Worm (Caenorhabditis elegans): ENCODE measurements around the gene saeg-1.

The saeg-1 gene

ce11 chrV:10860526-10861037, 4.9 kb downstream of the saeg-1 start:
- TF ChIP-seq unc-62 (GFP tag; optimal IDR thresholded peaks at IDR 0.05) (peak; percentile 69), elt-1 (tag; optimal IDR thresholded peaks at IDR 0.05) (peak; percentile 65), nhr-25 (tag; optimal IDR thresholded peaks at IDR 0.05) (peak; percentile 20), nhr-28 (tag; optimal IDR thresholded peaks at IDR 0.05) (no peak)

- TF ChIP-seq fkh-10 (GFP tag; optimal IDR thresholded peaks at IDR 0.05) (no peak), ceh-82 (tag; optimal IDR thresholded peaks at IDR 0.05) (no peak), ztf-11 (tag; optimal IDR thresholded peaks at IDR 0.05) (no peak), jun-1 (tag; optimal IDR thresholded peaks at IDR 0.05) (no peak), nhr-23 (tag; optimal IDR thresholded peaks at IDR 0.05) (peak; percentile 32), unc-62 (GFP tag; optimal IDR thresholded peaks at IDR 0.05) (no peak), nhr-25 (tag; optimal IDR thresholded peaks at IDR 0.05) (peak; percentile 33), nfya-1 (tag; optimal IDR thresholded peaks at IDR 0.05; ENCODE audit: insufficient read depth) (no peak), ztf-4 (tag; optimal IDR thresholded peaks at IDR 0.05) (no peak), eor-1 (tag; optimal IDR thresholded peaks at IDR 0.05) (no peak), nhr-237 (tag; optimal IDR thresholded peaks at IDR 0.05) (no peak), elt-3 (tag; optimal IDR thresholded peaks at IDR 0.05) (peak in 2 of 3 experiments; percentile 44 to 46), fkh-2 (tag; optimal IDR thresholded peaks at IDR 0.05) (no peak), sea-2 (GFP tag; optimal IDR thresholded peaks at IDR 0.05) (no peak), elt-2 (tag; optimal IDR thresholded peaks at IDR 0.05) (peak; percentile 72), R02D3.7 (tag; optimal IDR thresholded peaks at IDR 0.05) (no peak), nhr-28 (tag; optimal IDR thresholded peaks at IDR 0.05) (no peak), mdl-1 (tag; optimal IDR thresholded peaks at IDR 0.05) (peak; percentile 33), nhr-43 (tag; optimal IDR thresholded peaks at IDR 0.05; ENCODE audit: poor library complexity, severe bottlenecking) (peak; percentile 35), pqm-1 (tag; optimal IDR thresholded peaks at IDR 0.05) (peak; percentile 88)
Measured at ce11 chrV:10859775-10860174, 5.7 kb downstream of the saeg-1 start.

DNA sequence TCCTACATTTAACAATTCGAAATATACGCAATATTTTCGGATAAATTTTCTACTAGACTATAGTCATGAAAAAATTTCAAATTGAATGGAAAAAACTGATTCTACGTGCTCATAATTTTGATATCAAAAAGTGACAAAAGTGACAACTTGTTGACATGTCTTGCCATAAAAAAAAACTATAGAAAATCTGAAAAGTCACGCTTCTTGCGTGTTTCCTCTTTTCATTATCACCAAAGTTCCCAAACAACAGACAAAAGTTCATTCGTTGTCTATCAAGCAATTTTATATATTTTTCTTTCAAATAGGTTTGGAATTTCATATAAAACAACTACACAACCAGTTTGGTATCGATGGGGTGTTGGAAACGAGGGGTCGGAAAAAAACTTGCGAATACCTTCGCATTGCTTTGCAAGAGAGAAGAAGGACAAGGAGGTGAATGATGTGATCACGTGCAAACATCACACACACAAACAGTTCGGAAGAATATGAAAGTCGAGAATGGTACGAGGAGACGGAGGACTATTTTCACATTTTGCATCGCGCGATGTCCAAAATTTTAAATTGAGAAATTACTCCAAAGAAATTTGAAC, 6.4 kb downstream of the saeg-1 start:
- TF ChIP-seq unc-39 (tag; optimal IDR thresholded peaks at IDR 0.05): no peak
- peak; percentile 26 for TF ChIP-seq nhr-23 (tag; optimal IDR thresholded peaks at IDR 0.05)
- peak; percentile 32 for TF ChIP-seq nhr-43 (tag; optimal IDR thresholded peaks at IDR 0.05; ENCODE audit: poor library complexity, severe bottlenecking)
- TF ChIP-seq pha-4 (tag; optimal IDR thresholded peaks at IDR 0.05): peak; percentile 22
- TF ChIP-seq nhr-76 (tag; optimal IDR thresholded peaks at IDR 0.05): no peak
- TF ChIP-seq fkh-2 (tag; optimal IDR thresholded peaks at IDR 0.05): no peak
- peak; percentile 40 for TF ChIP-seq nhr-25 (tag; optimal IDR thresholded peaks at IDR 0.05)
- TF ChIP-seq egl-27 (tag; optimal IDR thresholded peaks at IDR 0.05): no peak
- peak; percentile 53 for TF ChIP-seq elt-2 (tag; optimal IDR thresholded peaks at IDR 0.05)

DNA sequence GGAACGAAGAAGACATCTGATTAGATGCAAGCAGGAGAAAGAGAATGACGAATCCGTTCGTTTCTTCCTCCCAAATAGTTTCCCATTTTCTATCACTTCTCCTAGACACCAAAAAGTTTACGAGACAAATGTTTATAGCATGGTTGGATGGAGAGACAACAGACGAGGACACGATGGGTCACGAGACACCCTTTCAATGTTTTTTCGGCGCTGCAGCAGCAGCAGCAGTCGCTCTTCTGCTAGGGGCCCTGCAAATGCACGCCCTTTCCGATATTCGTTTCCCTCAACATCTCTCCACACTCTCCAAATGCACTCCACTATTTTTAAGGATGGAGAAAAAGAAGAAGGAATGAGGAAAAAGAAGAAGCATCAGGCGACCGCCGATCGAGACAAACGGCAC, 7.2 kb downstream of the saeg-1 start:
- TF ChIP-seq lin-39 (tag; optimal IDR thresholded peaks at IDR 0.05): peak; percentile 87
- peak; percentile 59 for TF ChIP-seq fkh-10 (GFP tag; optimal IDR thresholded peaks at IDR 0.05)
- TF ChIP-seq unc-62 (GFP tag; optimal IDR thresholded peaks at IDR 0.05): no peak
- TF ChIP-seq sea-2 (GFP tag; optimal IDR thresholded peaks at IDR 0.05): no peak
- peak; percentile 69 for TF ChIP-seq hmg-11 (tag; optimal IDR thresholded peaks at IDR 0.05)
- TF ChIP-seq skn-1 (tag; optimal IDR thresholded peaks at IDR 0.05): peak; percentile 19
- TF ChIP-seq ceh-82 (tag; optimal IDR thresholded peaks at IDR 0.05): no peak
- peak; percentile 85 for TF ChIP-seq nfya-1 (tag; optimal IDR thresholded peaks at IDR 0.05; ENCODE audit: insufficient read depth)
- peak; percentile 88 for TF ChIP-seq egl-5 (tag; optimal IDR thresholded peaks at IDR 0.05)
- TF ChIP-seq ceh-9 (tag; optimal IDR thresholded peaks at IDR 0.05): no peak
- no peak for TF ChIP-seq aly-2 (tag; optimal IDR thresholded peaks at IDR 0.05)
- TF ChIP-seq nhr-43 (tag; optimal IDR thresholded peaks at IDR 0.05; ENCODE audit: poor library complexity, severe bottlenecking): peak; percentile 65
- TF ChIP-seq nhr-25 (tag; optimal IDR thresholded peaks at IDR 0.05): no peak
- peak; percentile 31 for TF ChIP-seq jun-1 (tag; optimal IDR thresholded peaks at IDR 0.05)
- TF ChIP-seq ZK546.5 (tag; optimal IDR thresholded peaks at IDR 0.05): no peak
- TF ChIP-seq nhr-237 (tag; optimal IDR thresholded peaks at IDR 0.05): no peak
- no peak for TF ChIP-seq ztf-11 (tag; optimal IDR thresholded peaks at IDR 0.05)
- no peak for TF ChIP-seq ceh-16 (tag; optimal IDR thresholded peaks at IDR 0.05)
- TF ChIP-seq eor-1 (tag; optimal IDR thresholded peaks at IDR 0.05): no peak
- TF ChIP-seq zag-1 (tag; optimal IDR thresholded peaks at IDR 0.05): peak; percentile 66
- no peak for TF ChIP-seq unc-39 (tag; optimal IDR thresholded peaks at IDR 0.05)
- TF ChIP-seq elt-3 (tag; optimal IDR thresholded peaks at IDR 0.05): no peak
- no peak for TF ChIP-seq nhr-76 (tag; optimal IDR thresholded peaks at IDR 0.05)
- TF ChIP-seq nhr-77 (tag; optimal IDR thresholded peaks at IDR 0.05): no peak
- peak; percentile 36 for TF ChIP-seq elt-2 (tag; optimal IDR thresholded peaks at IDR 0.05)
- TF ChIP-seq lin-15B (tag; optimal IDR thresholded peaks at IDR 0.05): no peak
- TF ChIP-seq ceh-28 (tag; optimal IDR thresholded peaks at IDR 0.05): peak; percentile 52
- peak; percentile 62 for TF ChIP-seq egl-27 (tag; optimal IDR thresholded peaks at IDR 0.05)
- TF ChIP-seq nhr-28 (tag; optimal IDR thresholded peaks at IDR 0.05): no peak
- no peak for TF ChIP-seq daf-12 (tag; optimal IDR thresholded peaks at IDR 0.05)
- TF ChIP-seq fos-1 (tag; optimal IDR thresholded peaks at IDR 0.05): no peak
- TF ChIP-seq elt-1 (tag; optimal IDR thresholded peaks at IDR 0.05): no peak
- TF ChIP-seq lsy-12 (tag; optimal IDR thresholded peaks at IDR 0.05): peak; percentile 59
- no peak for TF ChIP-seq fkh-2 (tag; optimal IDR thresholded peaks at IDR 0.05)
- no peak for TF ChIP-seq pqm-1 (tag; optimal IDR thresholded peaks at IDR 0.05)
- TF ChIP-seq mdl-1 (tag; optimal IDR thresholded peaks at IDR 0.05): peak; percentile 71
- no peak for TF ChIP-seq nhr-67 (tag; optimal IDR thresholded peaks at IDR 0.05)
- TF ChIP-seq tbx-2 (tag; optimal IDR thresholded peaks at IDR 0.05): peak; percentile 77

All from whole organism, L3 larva.